Fruit fly (Drosophila melanogaster) whole organism, embryonic: Measurements from ENCODE around the gene Hesr.

Experiments
- Atf6 ChIP-seq: fragments of 200-800 bp; sonication (Bioruptor generic); IDR thresholded peaks from 2 replicates; pipeline ENCODE4 v1.3.6; 2022; ENCODE audit warnings: missing biosample characterization, missing genetic modification characterization
- CG14965 ChIP-seq: fragments of 200-800 bp; sonication (Bioruptor generic); optimal IDR thresholded peaks from 2 replicates; lab custom pipeline; 2016; ENCODE audit warnings: missing biosample characterization, missing genetic modification characterization, borderline replicate concordance
- CG15479 ChIP-seq: fragments of 200-800 bp; sonication (Bioruptor generic); optimal IDR thresholded peaks from 3 replicates; lab custom pipeline; 2019; ENCODE audit warnings: missing biosample characterization, mild to moderate bottlenecking, missing genetic modification characterization, moderate library complexity
- CG15601 ChIP-seq: fragments of 200-800 bp; sonication (Bioruptor generic); optimal IDR thresholded peaks from 3 replicates; lab custom pipeline; 2019; ENCODE audit warnings: missing biosample characterization, mild to moderate bottlenecking, missing genetic modification characterization, moderate library complexity
- CG17385 ChIP-seq: fragments of 200-800 bp; sonication (Bioruptor generic); optimal IDR thresholded peaks from 3 replicates; lab custom pipeline; 2018; ENCODE audit warnings: missing biosample characterization, mild to moderate bottlenecking, missing genetic modification characterization
- CG18011 ChIP-seq: fragments of 200-800 bp; sonication (Bioruptor generic); optimal IDR thresholded peaks from 2 replicates; lab custom pipeline; 2017; ENCODE audit warnings: missing biosample characterization, missing genetic modification characterization, mild to moderate bottlenecking, moderate library complexity, missing genotype
- CG18619 ChIP-seq: fragments of 200-800 bp; sonication (Bioruptor generic); optimal IDR thresholded peaks from 3 replicates; lab custom pipeline; 2017; ENCODE audit warnings: missing biosample characterization, mild to moderate bottlenecking, missing genetic modification characterization
- CG2875 ChIP-seq: fragments of 200-800 bp; sonication (Bioruptor generic); optimal IDR thresholded peaks from 2 replicates; lab custom pipeline; 2017; ENCODE audit warnings: missing biosample characterization, mild to moderate bottlenecking, missing genetic modification characterization, missing genetic modification reagents
- CG3847 ChIP-seq: fragments of 200-800 bp; sonication (Bioruptor generic); IDR thresholded peaks from 2 replicates; pipeline ENCODE4 v1.3.6; 2022; ENCODE audit warnings: missing biosample characterization, missing genetic modification characterization
- CG4730 ChIP-seq: fragments of 200-800 bp; sonication (Bioruptor generic); IDR thresholded peaks from 2 replicates; pipeline ENCODE4 v1.3.6; 2022; ENCODE audit warnings: missing biosample characterization, missing genetic modification characterization
- CG4820 ChIP-seq: fragments of 200-800 bp; sonication (Bioruptor generic); optimal IDR thresholded peaks from 3 replicates; lab custom pipeline; 2016; ENCODE audit warnings: missing biosample characterization, missing genetic modification characterization
- CG6175 ChIP-seq: fragments of 200-800 bp; sonication (Bioruptor generic); IDR thresholded peaks from 3 replicates; pipeline ENCODE4 v1.3.6; 2022; ENCODE audit warnings: missing biosample characterization, missing genetic modification characterization
- CG6813 ChIP-seq: fragments of 200-800 bp; sonication (Bioruptor generic); optimal IDR thresholded peaks from 2 replicates; lab custom pipeline; 2017; ENCODE audit warnings: missing biosample characterization, missing genetic modification characterization, mild to moderate bottlenecking, moderate library complexity, missing genetic modification reagents
- CG7928 ChIP-seq: fragments of 200-800 bp; sonication (Bioruptor generic); optimal IDR thresholded peaks from 2 replicates; lab custom pipeline; 2017; ENCODE audit warnings: missing biosample characterization, mild to moderate bottlenecking, missing genetic modification characterization
- CG8290 ChIP-seq, 3 experiments: fragments of 200-800 bp; sonication (Bioruptor generic); optimal IDR thresholded peaks; 2 replicates each; lab custom pipeline; 2016 to 2019; ENCODE audit warnings: missing biosample characterization in 3 of 3, missing genetic modification characterization in 3 of 3, mild to moderate bottlenecking in 2 of 3, moderate library complexity in 1 of 3
- CG9437 ChIP-seq: fragments of 200-800 bp; sonication (Bioruptor generic); optimal IDR thresholded peaks from 2 replicates; lab custom pipeline; 2018; ENCODE audit warnings: missing biosample characterization, mild to moderate bottlenecking, missing genetic modification characterization
- Dll ChIP-seq: fragments of 200-800 bp; sonication (Bioruptor generic); IDR thresholded peaks from 4 replicates; pipeline ENCODE4 v1.3.6; 2022; ENCODE audit warnings: missing biosample characterization, missing genetic modification characterization; ENCODE audit not compliant: partially characterized antibody
- Doc2 ChIP-seq: fragments of 200-800 bp; sonication (Bioruptor generic); IDR thresholded peaks from 2 replicates; pipeline ENCODE4 v1.3.6; 2022; ENCODE audit warnings: missing biosample characterization, missing genetic modification characterization
- Drgx ChIP-seq: fragments of 200-800 bp; sonication (Bioruptor generic); IDR thresholded peaks from 2 replicates; pipeline ENCODE4 v1.3.6; 2022; ENCODE audit warnings: missing biosample characterization, missing genetic modification characterization
- Fer1 ChIP-seq: fragments of 200-800 bp; sonication (Bioruptor generic); optimal IDR thresholded peaks from 2 replicates; lab custom pipeline; 2017; ENCODE audit warnings: missing biosample characterization, mild to moderate bottlenecking, missing genetic modification characterization
- Fer3 ChIP-seq: fragments of 200-800 bp; sonication (Bioruptor generic); optimal IDR thresholded peaks from 2 replicates; lab custom pipeline; 2018; ENCODE audit warnings: missing biosample characterization, mild to moderate bottlenecking, missing genetic modification characterization, moderate library complexity
- Gug ChIP-seq: fragments of 200-800 bp; sonication (Bioruptor generic); IDR thresholded peaks from 4 replicates; pipeline ENCODE4 v1.3.6; 2022; ENCODE audit warnings: missing biosample characterization, missing genetic modification characterization
- HmgD ChIP-seq: fragments of 200-800 bp; sonication (Bioruptor generic); optimal IDR thresholded peaks from 3 replicates; lab custom pipeline; 2016; ENCODE audit warnings: missing biosample characterization, missing genetic modification characterization
- Hr39 ChIP-seq: fragments of >200 bp; optimal IDR thresholded peaks from 2 replicates; lab custom pipeline; 2017
- Myb ChIP-seq: fragments of 200-800 bp; sonication (Bioruptor generic); optimal IDR thresholded peaks from 2 replicates; lab custom pipeline; 2016; ENCODE audit warnings: missing biosample characterization, missing genetic modification characterization
- Neu2 ChIP-seq: fragments of 200-800 bp; sonication (Bioruptor generic); optimal IDR thresholded peaks from 3 replicates; lab custom pipeline; 2016; ENCODE audit warnings: missing biosample characterization, missing genetic modification characterization, borderline replicate concordance
- Pdp1 ChIP-seq, 2 experiments: fragments of 200-800 bp; sonication (Bioruptor generic); optimal IDR thresholded peaks; 3 replicates each; lab custom pipeline; 2016; ENCODE audit warnings: missing biosample characterization in 2 of 2, missing genetic modification characterization in 2 of 2, mild to moderate bottlenecking in 1 of 2, moderate library complexity in 1 of 2
- Rx ChIP-seq: fragments of 200-800 bp; sonication (Bioruptor generic); IDR thresholded peaks from 2 replicates; pipeline ENCODE4 v1.3.6; 2022; ENCODE audit warnings: missing biosample characterization, missing genetic modification characterization
- Scr ChIP-seq: fragments of 200-800 bp; sonication (Bioruptor generic); IDR thresholded peaks from 2 replicates; pipeline ENCODE4 v1.3.6; 2022; ENCODE audit warnings: missing biosample characterization, missing genetic modification characterization; ENCODE audit not compliant: partially characterized antibody
- amos ChIP-seq: fragments of 200-800 bp; sonication (Bioruptor generic); IDR thresholded peaks from 2 replicates; pipeline ENCODE4 v1.3.6; 2022; ENCODE audit warnings: missing biosample characterization, missing genetic modification characterization; ENCODE audit not compliant: partially characterized antibody
- bab2 ChIP-seq: fragments of 200-800 bp; sonication (Bioruptor generic); optimal IDR thresholded peaks from 2 replicates; lab custom pipeline; 2016; ENCODE audit warnings: missing biosample characterization, missing genetic modification characterization
- crc ChIP-seq: fragments of 200-800 bp; sonication (Bioruptor generic); optimal IDR thresholded peaks from 2 replicates; lab custom pipeline; 2016; ENCODE audit warnings: missing biosample characterization, missing genetic modification characterization
- crp ChIP-seq, 2 experiments: fragments of 200-800 bp; sonication (Bioruptor generic); optimal IDR thresholded peaks; 2 replicates in 1 of 2; 3 replicates in 1 of 2; lab custom pipeline; 2017; ENCODE audit warnings: missing biosample characterization in 2 of 2, missing genetic modification characterization in 2 of 2, mild to moderate bottlenecking in 1 of 2, moderate library complexity in 1 of 2
- danr ChIP-seq: fragments of 200-800 bp; sonication (Bioruptor generic); IDR thresholded peaks from 2 replicates; pipeline ENCODE4 v1.3.6; 2022; ENCODE audit warnings: missing biosample characterization, missing genetic modification characterization
- gce ChIP-seq: fragments of 200-800 bp; sonication (Bioruptor generic); IDR thresholded peaks from 3 replicates; pipeline ENCODE4 v1.3.6; 2022; ENCODE audit warnings: missing biosample characterization, missing genetic modification characterization
- gcm ChIP-seq: fragments of 200-800 bp; sonication (Bioruptor generic); optimal IDR thresholded peaks from 2 replicates; lab custom pipeline; 2019; ENCODE audit warnings: missing biosample characterization, mild to moderate bottlenecking, missing genetic modification characterization, moderate library complexity
- gsb ChIP-seq: fragments of 200-800 bp; sonication (Bioruptor generic); IDR thresholded peaks from 2 replicates; pipeline ENCODE4 v1.3.6; 2022; ENCODE audit warnings: missing biosample characterization, missing genetic modification characterization
- jumu ChIP-seq: fragments of 200-800 bp; sonication (Bioruptor generic); optimal IDR thresholded peaks from 3 replicates; lab custom pipeline; 2016; ENCODE audit warnings: missing biosample characterization, missing genetic modification characterization
- mld ChIP-seq: fragments of 200-800 bp; sonication (Bioruptor generic); IDR thresholded peaks from 3 replicates; pipeline ENCODE4 v1.3.6; 2022; ENCODE audit warnings: missing biosample characterization, missing genetic modification characterization; ENCODE audit not compliant: partially characterized antibody
- oc ChIP-seq: fragments of 200-800 bp; sonication (Bioruptor generic); optimal IDR thresholded peaks from 2 replicates; lab custom pipeline; 2018; ENCODE audit warnings: missing biosample characterization, mild to moderate bottlenecking, missing genetic modification characterization, moderate library complexity
- p53 ChIP-seq: fragments of 200-800 bp; sonication (Bioruptor generic); optimal IDR thresholded peaks from 2 replicates; lab custom pipeline; 2016; ENCODE audit warnings: missing biosample characterization, missing genetic modification characterization
- pb ChIP-seq: fragments of 200-800 bp; sonication (Bioruptor generic); optimal IDR thresholded peaks from 3 replicates; lab custom pipeline; 2016; ENCODE audit warnings: missing biosample characterization, missing genetic modification characterization
- pnt ChIP-seq: fragments of 200-800 bp; sonication (Bioruptor generic); optimal IDR thresholded peaks from 3 replicates; lab custom pipeline; 2016; ENCODE audit warnings: missing biosample characterization, missing genetic modification characterization
- prd ChIP-seq, 3 experiments: fragments of >200 bp in 2 of 3; fragments of 200-800 bp in 1 of 3; sonication (Bioruptor generic) in 1 of 3; optimal IDR thresholded peaks in 2 of 3; IDR thresholded peaks in 1 of 3; 2 replicates in 2 of 3; 3 replicates in 1 of 3; pipeline versions ENCODE4 v1.3.6 to Lab custom; 2017 to 2022; ENCODE audit warnings: missing biosample characterization in 1 of 3, missing genetic modification characterization in 1 of 3
- psq ChIP-seq: fragments of 200-800 bp; sonication (Bioruptor generic); optimal IDR thresholded peaks from 2 replicates; lab custom pipeline; 2017; ENCODE audit warnings: missing biosample characterization, missing genetic modification characterization
- sd ChIP-seq: fragments of 200-800 bp; sonication (Bioruptor generic); optimal IDR thresholded peaks from 3 replicates; lab custom pipeline; 2018; ENCODE audit warnings: missing biosample characterization, mild to moderate bottlenecking, missing genetic modification characterization, moderate library complexity
- sens-2 ChIP-seq: fragments of 200-800 bp; sonication (Bioruptor generic); IDR thresholded peaks from 2 replicates; pipeline ENCODE4 v1.3.6; 2022; ENCODE audit warnings: missing biosample characterization, missing genetic modification characterization
- stc ChIP-seq: fragments of 200-800 bp; sonication (Bioruptor generic); IDR thresholded peaks from 2 replicates; pipeline ENCODE4 v1.3.6; 2022; ENCODE audit warnings: missing biosample characterization, missing genetic modification characterization
- tio ChIP-seq: fragments of 200-800 bp; sonication (Bioruptor generic); optimal IDR thresholded peaks from 2 replicates; lab custom pipeline; 2017; ENCODE audit warnings: missing biosample characterization, missing genetic modification characterization, inconsistent platforms
- zen2 ChIP-seq: fragments of 200-800 bp; sonication (Bioruptor generic); IDR thresholded peaks from 3 replicates; pipeline ENCODE4 v1.3.6; 2022; ENCODE audit warnings: missing biosample characterization, missing genetic modification characterization; ENCODE audit not compliant: partially characterized antibody
- zfh1 ChIP-seq: fragments of 200-800 bp; sonication (Bioruptor generic); IDR thresholded peaks from 3 replicates; pipeline ENCODE4 v1.3.6; 2022; ENCODE audit warnings: missing biosample characterization, missing genetic modification characterization

The Hesr gene

dm6 chrX:18237886-18238285 lies 32.9 kb upstream of the Hesr start (continued):
- TF ChIP-seq Fer1 (GFP tag; lab: Kevin White, UChicago) (no peak), CG4730 (no peak), oc (no peak), stc (GFP tag; lab: Robert Waterston, UW) (no peak), sens-2 (no peak), mld (GFP tag; lab: Robert Waterston, UW) (no peak), bab2 (GFP tag; lab: Kevin White, UChicago) (no peak), Scr (GFP tag; lab: Robert Waterston, UW) (no peak), danr (GFP tag; lab: Robert Waterston, UW) (no peak), sd (tag; lab: Kevin White, UChicago) (no peak), zfh1 (0 out of 3 replicates have a peak, but pooled peaks have one; percentile 23), jumu (no peak), CG18619 (GFP tag; lab: Kevin White, UChicago) (no peak), CG6175 (GFP tag; lab: Robert Waterston, UW) (no peak), tio (GFP tag; lab: Kevin White, UChicago) (no peak), CG15601 (no peak), gsb (GFP tag; lab: Robert Waterston, UW) (no peak), CG9437 (GFP tag; lab: Kevin White, UChicago) (no peak), CG2875 (GFP tag; lab: Kevin White, UChicago) (peak; percentile 53), Atf6 (GFP tag; lab: Robert Waterston, UW) (no peak), pb (no peak), gce (GFP tag; lab: Robert Waterston, UW) (no peak; the same call in 2 of the 3 replicates), Hr39 (lab: Kevin White, UChicago) (no peak), CG7928 (GFP tag; lab: Kevin White, UChicago) (no peak), crc (GFP tag; lab: Kevin White, UChicago) (no peak), Neu2 (GFP tag; lab: Kevin White, UChicago) (no peak), HmgD (GFP tag; lab: Kevin White, UChicago) (no peak), CG3847 (GFP tag; lab: Robert Waterston, UW) (no peak), Dll (GFP tag; lab: Robert Waterston, UW) (no peak), CG17385 (no peak), gcm (no peak), Pdp1 (GFP tag; optimal IDR thresholded peaks at IDR 0.05; lab: Kevin White, UChicago) (no peak), CG18011 (GFP tag; lab: Kevin White, UChicago) (no peak), crp (GFP tag; optimal IDR thresholded peaks at IDR 0.05; lab: Kevin White, UChicago) (no peak), zen2 (GFP tag; lab: Robert Waterston, UW) (no peak), p53 (no peak), psq (GFP tag; lab: Kevin White, UChicago) (no peak), amos (GFP tag; lab: Robert Waterston, UW) (no peak), Doc2 (GFP tag; lab: Robert Waterston, UW) (no peak), CG4820 (no peak), Drgx (GFP tag; lab: Robert Waterston, UW) (no peak), CG15479 (no peak), CG14965 (GFP tag; lab: Kevin White, UChicago) (no peak), CG6813 (GFP tag; lab: Kevin White, UChicago) (peak; percentile 51), Myb (no peak), Rx (GFP tag; lab: Robert Waterston, UW) (no peak), Gug (no peak), pnt (GFP tag; lab: Kevin White, UChicago) (no peak), CG8290 (GFP tag; optimal IDR thresholded peaks at IDR 0.05; lab: Kevin White, UChicago) (no peak), CG8290 (tag; optimal IDR thresholded peaks at IDR 0.05; lab: Kevin White, UChicago) (no peak), Fer3 (tag; lab: Kevin White, UChicago) (no peak), prd (optimal IDR thresholded peaks at IDR 0.05; lab: Kevin White, UChicago) (no peak), prd (GFP tag; IDR thresholded peaks at IDR 0.05; lab: Robert Waterston, UW) (no peak)
